Fruit fly (Drosophila melanogaster) whole organism, pupa: ENCODE results near the gene CG42713.

Experiments
- CG13204 ChIP-seq: fragments of 200-800 bp; sonication (Bioruptor generic); optimal IDR thresholded peaks from 2 replicates; lab custom pipeline; 2018; ENCODE audit warnings: missing biosample characterization, mild to moderate bottlenecking, missing genetic modification characterization, moderate library complexity
- CG15710 ChIP-seq: fragments of 200-800 bp; sonication (Bioruptor generic); optimal IDR thresholded peaks from 2 replicates; lab custom pipeline; 2018; ENCODE audit warnings: missing biosample characterization, mild to moderate bottlenecking, missing genetic modification characterization, moderate library complexity
- CG17806 ChIP-seq: fragments of 200-800 bp; sonication (Bioruptor generic); optimal IDR thresholded peaks from 2 replicates; lab custom pipeline; 2018; ENCODE audit warnings: missing biosample characterization, mild to moderate bottlenecking, missing genetic modification characterization, moderate library complexity
- CG34367 ChIP-seq: fragments of 200-800 bp; sonication (Bioruptor generic); optimal IDR thresholded peaks from 2 replicates; lab custom pipeline; 2018; ENCODE audit warnings: missing biosample characterization, mild to moderate bottlenecking, missing genetic modification characterization
- CG4496 ChIP-seq: fragments of 200-800 bp; sonication (Bioruptor generic); IDR thresholded peaks from 3 replicates; pipeline ENCODE4 v1.3.6; 2022; ENCODE audit warnings: missing biosample characterization, missing genetic modification characterization
- CG8159 ChIP-seq: fragments of 200-800 bp; sonication (Bioruptor generic); optimal IDR thresholded peaks from 3 replicates; lab custom pipeline; 2018; ENCODE audit warnings: missing biosample characterization, mild to moderate bottlenecking, missing genetic modification characterization, moderate library complexity
- CG8301 ChIP-seq: fragments of 200-800 bp; sonication (Bioruptor generic); optimal IDR thresholded peaks from 2 replicates; lab custom pipeline; 2018; ENCODE audit warnings: missing biosample characterization, mild to moderate bottlenecking, missing genetic modification characterization
- CG9948 ChIP-seq: fragments of 200-800 bp; sonication (Bioruptor generic); optimal IDR thresholded peaks from 2 replicates; lab custom pipeline; 2018; ENCODE audit warnings: missing biosample characterization, mild to moderate bottlenecking, missing genetic modification characterization, moderate library complexity
- D1 ChIP-seq: fragments of 200-800 bp; sonication (Bioruptor generic); optimal IDR thresholded peaks from 2 replicates; lab custom pipeline; 2018; ENCODE audit warnings: missing biosample characterization, mild to moderate bottlenecking, missing genetic modification characterization, moderate library complexity
- EcR ChIP-seq: fragments of 200-800 bp; sonication (Bioruptor generic); optimal IDR thresholded peaks from 3 replicates; lab custom pipeline; 2019; ENCODE audit warnings: missing biosample characterization, missing genetic modification characterization, mild to moderate bottlenecking, moderate library complexity, missing genetic modification reagents
- Pif1B ChIP-seq: fragments of 200-800 bp; sonication (Bioruptor generic); optimal IDR thresholded peaks from 3 replicates; lab custom pipeline; 2016; ENCODE audit warnings: missing biosample characterization, missing genetic modification characterization
- Snoo ChIP-seq: fragments of 200-800 bp; sonication (Bioruptor generic); optimal IDR thresholded peaks from 3 replicates; lab custom pipeline; 2017; ENCODE audit warnings: missing biosample characterization, mild to moderate bottlenecking, missing genetic modification characterization, inconsistent platforms
- gl ChIP-seq: fragments of 200-800 bp; sonication (Bioruptor generic); optimal IDR thresholded peaks from 2 replicates; lab custom pipeline; 2018; ENCODE audit warnings: missing biosample characterization, mild to moderate bottlenecking, missing genetic modification characterization
- rn ChIP-seq: fragments of 200-800 bp; sonication (Bioruptor generic); IDR thresholded peaks from 2 replicates; pipeline ENCODE4 v1.3.6; 2022; ENCODE audit warnings: missing biosample characterization, missing genetic modification characterization

- TF ChIP-seq gl (tag; lab: Kevin White, UChicago) = no peak
- TF ChIP-seq Pif1B (GFP tag; lab: Kevin White, UChicago) = no peak
- no peak for TF ChIP-seq EcR
- TF ChIP-seq CG9948 (tag; lab: Kevin White, UChicago) = no peak
- TF ChIP-seq CG8301 = no peak
- no peak for TF ChIP-seq CG15710 (tag; lab: Kevin White, UChicago)
- no peak for TF ChIP-seq CG13204 (GFP tag; lab: Kevin White, UChicago)
- TF ChIP-seq CG8159 (tag; lab: Kevin White, UChicago) = no peak
- TF ChIP-seq CG4496 = no peak
- no peak for TF ChIP-seq rn
- no peak for TF ChIP-seq CG34367 (tag; lab: Kevin White, UChicago)
- TF ChIP-seq CG17806 (tag; lab: Kevin White, UChicago) = no peak
- no peak for TF ChIP-seq Snoo (tag; lab: Kevin White, UChicago)
- no peak for TF ChIP-seq D1 (tag; lab: Kevin White, UChicago)
These were observed 7.1 kb upstream of the CG42713 start for dm6 chr2L:8884102-8884501.
